Worm (Caenorhabditis elegans) whole organism, young adult: Measurements from ENCODE around the gene srh-87.

Experiments
- F49E8.2 ChIP-seq: sonication (generic microtip); optimal IDR thresholded peaks from 3 replicates; lab custom pipeline; 2017; ENCODE audit warnings: missing genetic modification characterization, mild to moderate bottlenecking, missing compliant biosample characterization, antibody characterized with exemption, moderate library complexity; ENCODE audit not compliant: insufficient read depth
- K12H6.12 ChIP-seq: fragments of 200-800 bp; sonication (Bioruptor generic); optimal IDR thresholded peaks from 2 replicates; lab custom pipeline; 2018; ENCODE audit warnings: mild to moderate bottlenecking, missing genetic modification characterization, missing compliant biosample characterization
- ama-1 ChIP-seq, 3 experiments: fragments of 150-350 bp in 1 of 3; sonication (generic microtip) in 2 of 3; optimal IDR thresholded peaks; 2 replicates each; lab custom pipeline; 2014 to 2018; ENCODE audit warnings: missing biosample characterization in 2 of 3, missing genetic modification characterization in 2 of 3, missing genetic modification reagents in 2 of 3
- ccch-3 ChIP-seq: fragments of 200-800 bp; sonication (Bioruptor generic); optimal IDR thresholded peaks from 2 replicates; lab custom pipeline; 2018; ENCODE audit warnings: mild to moderate bottlenecking, missing genetic modification characterization, missing compliant biosample characterization
- egrh-3 ChIP-seq: fragments of 200-800 bp; sonication (Bioruptor generic); IDR thresholded peaks from 2 replicates; pipeline ENCODE4 v1.3.6; 2022; ENCODE audit warnings: missing genetic modification reagents, missing genetic modification characterization, missing compliant biosample characterization
- ekl-4 ChIP-seq: fragments of 200-800 bp; sonication (Bioruptor generic); IDR thresholded peaks from 2 replicates; pipeline ENCODE4 v1.3.6; 2022; ENCODE audit warnings: missing genetic modification reagents, missing genetic modification characterization, missing compliant biosample characterization
- ets-4 ChIP-seq: fragments of 200-800 bp; sonication (Bioruptor generic); optimal IDR thresholded peaks from 2 replicates; lab custom pipeline; 2018; ENCODE audit warnings: mild to moderate bottlenecking, missing genetic modification characterization, missing compliant biosample characterization
- lag-1 ChIP-seq: fragments of 200-800 bp; sonication (Bioruptor generic); IDR thresholded peaks from 2 replicates; pipeline ENCODE4 v1.3.6; 2022; ENCODE audit warnings: missing genetic modification reagents, missing genetic modification characterization, missing compliant biosample characterization
- nfya-1 ChIP-seq: sonication (generic microtip); optimal IDR thresholded peaks from 2 replicates; lab custom pipeline; 2017; ENCODE audit warnings: antibody characterized with exemption, missing compliant biosample characterization, missing genetic modification characterization, borderline replicate concordance; ENCODE audit not compliant: insufficient read depth
- nfya-2 ChIP-seq: fragments of 200-800 bp; sonication (Bioruptor generic); IDR thresholded peaks from 2 replicates; pipeline ENCODE4 v1.3.6; 2022; ENCODE audit warnings: missing genetic modification reagents, missing genetic modification characterization, missing compliant biosample characterization
- pha-4 ChIP-seq: fragments of 150-350 bp; sonication (generic microtip); optimal IDR thresholded peaks from 2 replicates; lab custom pipeline; 2014; ENCODE audit warnings: missing biosample characterization, missing genetic modification reagents, missing genetic modification characterization
- tbp1 ChIP-seq: fragments of 200-800 bp; sonication (Bioruptor generic); optimal IDR thresholded peaks from 2 replicates; lab custom pipeline; 2018; ENCODE audit warnings: mild to moderate bottlenecking, missing genetic modification characterization, missing compliant biosample characterization
- xnd-1 ChIP-seq: sonication (generic microtip); optimal IDR thresholded peaks from 2 replicates; lab custom pipeline; 2016; ENCODE audit warnings: missing genotype, missing genetic modification reagents, missing genetic modification characterization, missing compliant biosample characterization
- ztf-6 ChIP-seq: fragments of 200-800 bp; sonication (Bioruptor generic); IDR thresholded peaks from 2 replicates; pipeline ENCODE4 v1.3.6; 2022; ENCODE audit warnings: missing genetic modification reagents, missing genetic modification characterization, missing compliant biosample characterization

DNA sequence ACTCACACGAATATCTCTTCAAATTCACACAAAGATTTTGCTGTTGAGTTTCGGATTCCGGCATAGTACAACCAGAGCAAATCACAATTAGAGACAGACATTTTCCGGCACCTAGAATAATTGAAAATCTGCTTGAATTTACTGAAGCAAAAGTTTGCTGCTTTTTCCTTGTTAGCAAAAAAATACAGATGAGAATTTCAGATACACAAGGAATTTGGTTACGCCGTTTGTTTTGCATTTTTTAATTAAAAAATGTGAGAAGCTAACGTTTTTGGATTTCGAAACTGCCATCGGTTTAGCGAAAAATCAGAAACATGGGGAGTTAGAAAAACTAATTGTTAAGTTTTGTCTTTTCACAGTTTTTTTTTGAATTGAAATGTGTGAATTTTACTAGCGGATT lies 34.5 kb upstream of the srh-87 start, which contains the start of gene srw-118:
- TF ChIP-seq nfya-1 (tag; lab: Kevin White, UChicago) = no peak
- no peak for TF ChIP-seq pha-4
- no peak for TF ChIP-seq ztf-6
- no peak for TF ChIP-seq F49E8.2 (tag; lab: Kevin White, UChicago)
- TF ChIP-seq ets-4 (GFP tag; lab: Kevin White, UChicago) = no peak
- no peak for TF ChIP-seq tbp1
- TF ChIP-seq lag-1 (GFP tag; lab: Robert Waterston, UW) = no peak
- no peak for TF ChIP-seq egrh-3 (GFP tag; lab: Robert Waterston, UW)
- no peak for TF ChIP-seq ama-1 (optimal IDR thresholded peaks at IDR 0.05; lab: Kevin White, UChicago)
- TF ChIP-seq ama-1 (GFP tag; optimal IDR thresholded peaks at IDR 0.05; lab: Kevin White, UChicago) = no peak
- no peak for TF ChIP-seq ekl-4
- TF ChIP-seq xnd-1 (tag; lab: Kevin White, UChicago) = no peak
- TF ChIP-seq nfya-2 (GFP tag; lab: Robert Waterston, UW) = no peak
- TF ChIP-seq ccch-3 (GFP tag; lab: Kevin White, UChicago) = no peak
- TF ChIP-seq K12H6.12 (tag; lab: Kevin White, UChicago) = no peak
